Worm (Caenorhabditis elegans): Measurements from ENCODE around the gene iff-1.

Gene iff-1

DNA sequence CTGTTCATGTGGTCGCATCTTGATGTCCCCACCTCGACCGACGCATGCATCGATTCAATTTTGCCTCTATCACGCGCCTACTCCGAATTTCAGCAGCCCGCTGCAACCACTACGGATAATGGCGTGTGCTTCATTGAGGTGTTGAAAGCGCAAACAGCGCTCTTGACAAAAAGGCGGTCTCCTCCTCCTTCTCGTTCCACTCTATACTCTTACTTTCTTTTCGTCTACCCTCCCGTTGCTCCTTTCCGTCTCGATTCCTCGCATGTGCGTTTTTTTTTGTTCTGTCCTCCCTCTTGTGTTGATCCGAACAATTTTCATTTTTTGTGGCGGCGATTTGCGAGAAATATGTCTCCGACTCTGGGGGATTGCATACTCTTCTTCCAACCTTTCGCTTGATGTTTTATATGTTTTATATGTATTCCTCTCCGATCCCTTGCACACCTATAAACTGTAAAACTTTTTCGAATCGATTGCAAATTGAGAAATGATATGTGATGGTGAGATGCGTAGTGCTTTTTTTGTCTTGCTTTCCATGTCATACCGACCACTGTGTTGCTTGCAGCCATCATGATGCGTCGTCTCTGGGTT, 44.2 kb downstream of the iff-1 start:
- TF ChIP-seq elt-1 (tag; optimal IDR thresholded peaks at IDR 0.05; ENCODE audit: borderline replicate concordance, insufficient read depth) (no peak), nhr-76 (tag; optimal IDR thresholded peaks at IDR 0.05) (no peak), mls-2 (tag; optimal IDR thresholded peaks at IDR 0.05) (no peak), lsy-2 (tag; optimal IDR thresholded peaks at IDR 0.05) (no peak), drap-1 (GFP tag; optimal IDR thresholded peaks at IDR 0.05) (no peak), zip-8 (tag; optimal IDR thresholded peaks at IDR 0.05) (no peak), blmp-1 (tag; optimal IDR thresholded peaks at IDR 0.05) (no peak), tbx-8 (GFP tag; optimal IDR thresholded peaks at IDR 0.05) (no peak), unc-120 (tag; optimal IDR thresholded peaks at IDR 0.05; ENCODE audit: poor library complexity, severe bottlenecking) (no peak), bed-3 (GFP tag; optimal IDR thresholded peaks at IDR 0.05) (no peak), ceh-83 (GFP tag; optimal IDR thresholded peaks at IDR 0.05) (no peak), sptf-1 (tag; optimal IDR thresholded peaks at IDR 0.05) (no peak), unc-39 (tag; optimal IDR thresholded peaks at IDR 0.05) (no peak), ztf-11 (tag; optimal IDR thresholded peaks at IDR 0.05) (no peak), nhr-12 (tag; optimal IDR thresholded peaks at IDR 0.05) (no peak), hlh-1 (tag; optimal IDR thresholded peaks at IDR 0.05) (no peak), mep-1 (tag; optimal IDR thresholded peaks at IDR 0.05) (no peak), mab-5 (tag; optimal IDR thresholded peaks at IDR 0.05) (no peak), nhr-2 (tag; optimal IDR thresholded peaks at IDR 0.05) (no peak)

DNA sequence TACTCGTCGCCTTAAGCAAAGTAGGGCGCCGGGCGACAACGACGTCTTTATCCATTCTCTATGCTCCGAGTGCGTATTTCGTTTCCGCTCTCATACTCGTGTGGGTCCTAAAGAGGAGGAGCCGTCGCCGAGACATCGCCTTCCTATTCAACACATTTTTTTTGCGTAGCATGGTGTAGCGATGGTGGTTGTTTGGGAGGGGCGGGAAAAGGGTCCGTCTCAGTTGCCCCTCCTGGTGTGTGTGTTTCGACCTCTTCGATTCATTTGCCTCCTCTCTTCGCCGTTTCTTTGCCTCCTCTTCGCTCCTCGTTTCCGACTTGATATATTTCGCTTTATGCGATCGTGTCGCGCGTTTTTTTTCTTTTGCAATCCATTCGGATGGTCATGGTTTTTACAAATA, 45.2 kb downstream of the iff-1 start:
- TF ChIP-seq unc-120 (tag; optimal IDR thresholded peaks at IDR 0.05; ENCODE audit: poor library complexity, severe bottlenecking) = peak; percentile 9
- TF ChIP-seq lin-32 (GFP tag; optimal IDR thresholded peaks at IDR 0.05) = no peak

DNA sequence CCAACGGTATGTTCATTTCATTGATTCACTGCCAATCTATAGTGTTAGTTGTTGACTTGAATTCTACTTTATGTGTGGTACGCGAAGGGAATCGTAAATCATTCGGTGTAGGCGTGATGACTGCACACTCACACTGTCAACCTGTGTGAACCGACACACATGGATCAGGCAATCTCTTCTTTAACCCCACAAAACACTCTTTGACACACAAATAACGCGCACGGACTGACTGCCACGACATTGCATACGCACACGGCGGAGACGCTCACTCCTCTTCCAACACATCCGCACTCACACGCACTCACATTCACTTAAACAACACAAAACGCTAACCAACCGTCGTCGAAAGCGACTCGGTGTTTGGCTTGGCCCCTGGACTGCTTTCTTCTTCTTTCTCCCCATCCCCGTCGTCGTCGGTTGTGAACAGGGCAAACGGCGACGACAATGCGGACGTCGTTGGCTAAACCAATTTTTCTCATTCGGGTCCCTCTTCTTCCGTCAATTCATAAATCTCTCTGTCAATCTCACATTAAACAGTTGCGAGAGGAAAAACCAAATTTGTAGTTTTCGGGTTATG, 46.8 kb downstream of the iff-1 start:
- TF ChIP-seq nhr-2 (tag; optimal IDR thresholded peaks at IDR 0.05) = peak; percentile 68
- TF ChIP-seq ces-1 (GFP tag; optimal IDR thresholded peaks at IDR 0.05) = peak; percentile 47
- peak; percentile 7 for TF ChIP-seq drap-1 (GFP tag; optimal IDR thresholded peaks at IDR 0.05)
- peak; percentile 11 for TF ChIP-seq ham-2 (GFP tag; optimal IDR thresholded peaks at IDR 0.05)
- peak; percentile 59 for TF ChIP-seq unc-62 (GFP tag; optimal IDR thresholded peaks at IDR 0.05)
- TF ChIP-seq tbx-8 (GFP tag; optimal IDR thresholded peaks at IDR 0.05) = no peak
- TF ChIP-seq mab-5 (tag; optimal IDR thresholded peaks at IDR 0.05) = no peak

DNA sequence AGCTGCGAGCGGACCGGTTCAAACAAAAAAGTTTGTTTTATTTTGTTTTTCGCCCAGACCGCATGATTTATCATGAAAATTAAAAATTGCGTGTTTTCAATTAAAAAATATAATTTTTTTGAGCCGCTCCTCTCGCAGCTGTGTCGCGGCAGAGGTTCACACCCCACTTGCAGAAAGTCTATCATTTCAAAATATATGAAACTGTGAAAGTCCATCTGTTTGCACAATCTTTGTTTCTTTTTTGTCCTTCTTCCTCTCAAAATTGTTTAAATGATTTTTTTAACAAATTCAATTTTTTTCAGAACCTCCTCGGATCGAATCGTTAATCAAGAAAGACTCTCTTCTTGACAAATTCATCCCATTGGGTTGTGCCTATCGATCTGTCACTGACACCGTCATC, 47.4 kb downstream of the iff-1 start, which contains the start of gene tlk-1:
tlk-1 (plus strand) TSS at position 301 of the 400 bp plus-strand sequence.
- no peak for TF ChIP-seq zip-8 (tag; optimal IDR thresholded peaks at IDR 0.05)

DNA sequence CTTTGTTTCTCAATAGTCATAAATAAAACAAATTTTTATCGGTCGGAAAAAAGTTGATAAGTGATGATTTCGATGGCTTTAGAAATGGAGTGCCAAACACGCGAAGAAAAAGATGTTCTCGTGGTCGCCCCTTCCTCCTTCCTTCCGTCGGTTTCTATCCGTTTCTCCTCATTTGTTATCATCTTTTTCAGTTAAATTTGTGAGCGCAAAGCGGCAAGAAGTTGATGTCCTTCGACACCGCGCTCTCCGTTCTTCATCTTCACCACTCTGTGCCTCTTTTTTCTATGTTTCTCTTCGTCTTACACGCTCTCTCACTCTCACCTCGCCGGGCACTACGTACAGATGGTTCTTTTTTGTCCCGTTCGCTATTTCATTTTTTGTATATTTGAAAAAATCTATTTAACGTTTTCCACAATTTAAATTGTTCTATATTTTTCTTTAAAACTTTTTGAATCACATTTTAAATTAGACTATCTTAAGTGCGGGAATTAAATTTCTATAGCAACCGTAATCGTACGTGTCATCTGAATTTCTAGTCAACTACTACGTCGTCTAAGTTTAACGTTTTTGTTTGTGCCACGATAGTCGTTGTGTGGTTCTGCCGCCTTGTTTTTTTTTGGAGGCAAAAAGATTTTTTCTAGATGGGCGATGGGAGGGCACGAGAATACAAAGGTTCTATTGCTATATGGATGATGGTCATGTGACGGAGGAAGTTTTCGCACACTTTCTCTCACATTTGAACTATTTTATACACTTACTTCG, 48.2 kb downstream of the iff-1 start:
- TF ChIP-seq ces-1 (GFP tag; optimal IDR thresholded peaks at IDR 0.05) (peak; percentile 22), unc-62 (GFP tag; optimal IDR thresholded peaks at IDR 0.05) (peak; percentile 4), unc-39 (tag; optimal IDR thresholded peaks at IDR 0.05) (no peak)

DNA sequence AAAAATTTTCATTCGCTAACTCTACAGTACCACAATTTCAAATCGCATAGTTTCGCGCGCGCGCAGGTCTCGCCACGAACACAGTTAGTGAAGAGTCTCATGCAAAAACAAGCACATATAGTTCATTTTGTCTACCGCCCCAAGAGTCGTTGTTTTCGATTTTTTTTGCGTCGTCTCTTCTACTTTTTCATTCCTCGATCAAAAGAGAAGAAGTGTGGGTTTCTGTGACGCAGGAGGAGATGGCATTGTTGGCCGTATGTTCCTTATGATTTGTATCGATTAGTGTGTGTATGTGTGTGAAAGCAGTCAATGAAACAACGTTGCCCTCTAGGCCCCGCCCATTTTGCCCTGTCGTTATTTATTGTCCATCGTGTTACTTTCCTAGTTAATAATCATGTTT, 49.1 kb downstream of the iff-1 start:
- TF ChIP-seq zip-8 (tag; optimal IDR thresholded peaks at IDR 0.05) = no peak
- no peak for TF ChIP-seq lin-13 (tag; optimal IDR thresholded peaks at IDR 0.05)
- TF ChIP-seq unc-120 (tag; optimal IDR thresholded peaks at IDR 0.05; ENCODE audit: poor library complexity, severe bottlenecking) = no peak
- no peak for TF ChIP-seq blmp-1 (tag; optimal IDR thresholded peaks at IDR 0.05)
- TF ChIP-seq ztf-11 (tag; optimal IDR thresholded peaks at IDR 0.05) = no peak
- no peak for TF ChIP-seq M03D4.4 (tag; optimal IDR thresholded peaks at IDR 0.05)
- TF ChIP-seq sptf-1 (tag; optimal IDR thresholded peaks at IDR 0.05) = no peak
- no peak for TF ChIP-seq cnd-1 (tag; optimal IDR thresholded peaks at IDR 0.05)
- no peak for TF ChIP-seq ces-1 (GFP tag; optimal IDR thresholded peaks at IDR 0.05)
- TF ChIP-seq nhr-76 (tag; optimal IDR thresholded peaks at IDR 0.05) = no peak
- no peak for TF ChIP-seq flh-1 (GFP tag; optimal IDR thresholded peaks at IDR 0.05)
- TF ChIP-seq unc-62 (GFP tag; optimal IDR thresholded peaks at IDR 0.05) = no peak
- no peak for TF ChIP-seq elt-1 (tag; optimal IDR thresholded peaks at IDR 0.05; ENCODE audit: borderline replicate concordance, insufficient read depth)

Measured in whole organism, mixed stage, embryonic.